Fruit fly (Drosophila melanogaster) whole organism, embryonic: Measurements from ENCODE around the gene CG31495.
A peak's percentile ranks its signal among the peaks of the same experiment; 100 is the strongest.

Experiments used
- ATbp ChIP-seq: fragments of 200-800 bp; sonication (Bioruptor generic); optimal IDR thresholded peaks from 2 replicates; lab custom pipeline; 2017; ENCODE audit warnings: missing biosample characterization, mild to moderate bottlenecking, missing genetic modification characterization, missing genetic modification reagents
- Antp ChIP-seq: fragments of 200-800 bp; sonication (Bioruptor generic); optimal IDR thresholded peaks from 3 replicates; lab custom pipeline; 2016; ENCODE audit warnings: missing biosample characterization, missing genetic modification characterization
- CG12769 ChIP-seq: fragments of 200-800 bp; sonication (Bioruptor generic); optimal IDR thresholded peaks from 2 replicates; lab custom pipeline; 2019; ENCODE audit warnings: missing biosample characterization, mild to moderate bottlenecking, missing genetic modification characterization, moderate library complexity
- CG15514 ChIP-seq: fragments of 200-800 bp; sonication (Bioruptor generic); optimal IDR thresholded peaks from 3 replicates; lab custom pipeline; 2017; ENCODE audit warnings: missing biosample characterization, missing genetic modification characterization, mild to moderate bottlenecking, moderate library complexity, missing genetic modification reagents
- CG32767 ChIP-seq: fragments of 200-800 bp; sonication (Bioruptor generic); IDR thresholded peaks from 2 replicates; pipeline ENCODE4 v1.3.6; 2022; ENCODE audit warnings: missing biosample characterization, missing genetic modification characterization
- CG3281 ChIP-seq: fragments of 200-800 bp; sonication (Bioruptor generic); optimal IDR thresholded peaks from 3 replicates; lab custom pipeline; 2017; ENCODE audit warnings: missing biosample characterization, mild to moderate bottlenecking, missing genetic modification characterization
- CG33557 ChIP-seq: fragments of 200-800 bp; sonication (Bioruptor generic); optimal IDR thresholded peaks from 2 replicates; lab custom pipeline; 2019; ENCODE audit warnings: missing biosample characterization, mild to moderate bottlenecking, missing genetic modification characterization, moderate library complexity
- CG34224 ChIP-seq: fragments of 200-800 bp; sonication (Bioruptor generic); IDR thresholded peaks from 3 replicates; pipeline ENCODE4 v1.3.6; 2022; ENCODE audit warnings: missing biosample characterization, missing genetic modification characterization; ENCODE audit not compliant: partially characterized antibody
- CG4617 ChIP-seq: fragments of 200-800 bp; sonication (Bioruptor generic); optimal IDR thresholded peaks from 3 replicates; lab custom pipeline; 2016; ENCODE audit warnings: missing biosample characterization, missing genetic modification characterization, borderline replicate concordance
- CG8281 ChIP-seq: fragments of 200-800 bp; sonication (Bioruptor generic); optimal IDR thresholded peaks from 2 replicates; lab custom pipeline; 2018; ENCODE audit warnings: missing biosample characterization, mild to moderate bottlenecking, missing genetic modification characterization, moderate library complexity
- CG8765 ChIP-seq: fragments of 200-800 bp; sonication (Bioruptor generic); IDR thresholded peaks from 2 replicates; pipeline ENCODE4 v1.3.6; 2022; ENCODE audit warnings: missing biosample characterization, missing genetic modification characterization
- CG8944 ChIP-seq: fragments of 200-800 bp; sonication (Bioruptor generic); optimal IDR thresholded peaks from 3 replicates; lab custom pipeline; 2016; ENCODE audit warnings: missing biosample characterization, missing genetic modification characterization
- Camta ChIP-seq: fragments of 200-800 bp; sonication (Bioruptor generic); optimal IDR thresholded peaks from 2 replicates; lab custom pipeline; 2016; ENCODE audit warnings: missing biosample characterization, missing genetic modification characterization
- Dek ChIP-seq: fragments of 200-800 bp; sonication (Bioruptor generic); optimal IDR thresholded peaks from 3 replicates; lab custom pipeline; 2019; ENCODE audit warnings: missing biosample characterization, mild to moderate bottlenecking, missing genetic modification characterization, moderate library complexity
- Drgx ChIP-seq: fragments of 200-800 bp; sonication (Bioruptor generic); IDR thresholded peaks from 2 replicates; pipeline ENCODE4 v1.3.6; 2022; ENCODE audit warnings: missing biosample characterization, missing genetic modification characterization
- ERR ChIP-seq: fragments of 200-800 bp; sonication (Bioruptor generic); optimal IDR thresholded peaks from 2 replicates; lab custom pipeline; 2016; ENCODE audit warnings: missing biosample characterization, missing genetic modification characterization
- Ets65A ChIP-seq: fragments of 200-800 bp; sonication (Bioruptor generic); peaks from one replicate; lab custom pipeline; 2016; ENCODE audit warnings: missing biosample characterization, missing genetic modification characterization
- Hr39 ChIP-seq: fragments of >200 bp; optimal IDR thresholded peaks from 2 replicates; lab custom pipeline; 2017
- Lim3 ChIP-seq: fragments of 200-800 bp; sonication (Bioruptor generic); IDR thresholded peaks from 2 replicates; pipeline ENCODE4 v1.3.6; 2022; ENCODE audit warnings: missing biosample characterization, missing genetic modification characterization
- MTF-1 ChIP-seq: fragments of 200-800 bp; sonication (Bioruptor generic); optimal IDR thresholded peaks from 2 replicates; lab custom pipeline; 2018; ENCODE audit warnings: missing biosample characterization, mild to moderate bottlenecking, missing genetic modification characterization, borderline replicate concordance
- Mes4 ChIP-seq: fragments of 200-800 bp; sonication (Bioruptor generic); optimal IDR thresholded peaks from 2 replicates; lab custom pipeline; 2016; ENCODE audit warnings: missing biosample characterization, missing genetic modification characterization
- Rfx ChIP-seq: fragments of 200-800 bp; sonication (Bioruptor generic); IDR thresholded peaks from 2 replicates; pipeline ENCODE4 v1.3.6; 2022; ENCODE audit warnings: missing biosample characterization, missing genetic modification characterization
- Scr ChIP-seq: fragments of 200-800 bp; sonication (Bioruptor generic); IDR thresholded peaks from 2 replicates; pipeline ENCODE4 v1.3.6; 2022; ENCODE audit warnings: missing biosample characterization, missing genetic modification characterization; ENCODE audit not compliant: partially characterized antibody
- YL-1 ChIP-seq: fragments of 200-800 bp; sonication (Bioruptor generic); optimal IDR thresholded peaks from 3 replicates; lab custom pipeline; 2017; ENCODE audit warnings: missing biosample characterization, mild to moderate bottlenecking, missing genetic modification characterization
- bbx ChIP-seq: fragments of 200-800 bp; sonication (Bioruptor generic); IDR thresholded peaks from 2 replicates; pipeline ENCODE4 v1.3.6; 2022; ENCODE audit warnings: missing biosample characterization, missing genetic modification characterization; ENCODE audit not compliant: partially characterized antibody
- bcd ChIP-seq: fragments of 200-800 bp; sonication (Bioruptor generic); optimal IDR thresholded peaks from 2 replicates; lab custom pipeline; 2017; ENCODE audit warnings: missing biosample characterization, mild to moderate bottlenecking, missing genetic modification characterization
- bigmax ChIP-seq: fragments of 200-800 bp; sonication (Bioruptor generic); optimal IDR thresholded peaks from 2 replicates; lab custom pipeline; 2018; ENCODE audit warnings: missing biosample characterization, mild to moderate bottlenecking, missing genetic modification characterization
- bsh ChIP-seq, 2 experiments: fragments of 200-800 bp; sonication (Bioruptor generic); optimal IDR thresholded peaks; 2 replicates each; lab custom pipeline; 2017 to 2018; ENCODE audit warnings: mild to moderate bottlenecking in 2 of 2, missing biosample characterization in 2 of 2, missing genetic modification characterization in 2 of 2, moderate library complexity in 1 of 2
- cg ChIP-seq: fragments of 200-800 bp; sonication (Bioruptor generic); optimal IDR thresholded peaks from 3 replicates; lab custom pipeline; 2019; ENCODE audit warnings: missing biosample characterization, mild to moderate bottlenecking, missing genetic modification characterization, moderate library complexity
- corto ChIP-seq: fragments of 200-800 bp; sonication (Bioruptor generic); optimal IDR thresholded peaks from 2 replicates; lab custom pipeline; 2016; ENCODE audit warnings: missing biosample characterization, mild to moderate bottlenecking, missing genetic modification characterization, moderate library complexity
- fu2 ChIP-seq: fragments of 200-800 bp; sonication (Bioruptor generic); optimal IDR thresholded peaks from 2 replicates; lab custom pipeline; 2016; ENCODE audit warnings: missing biosample characterization, missing genetic modification characterization
- jigr1 ChIP-seq: fragments of 200-800 bp; sonication (Bioruptor generic); IDR thresholded peaks from 3 replicates; pipeline ENCODE4 v1.3.6; 2022; ENCODE audit warnings: missing biosample characterization, missing genetic modification characterization
- kah ChIP-seq: fragments of 200-800 bp; sonication (Bioruptor generic); optimal IDR thresholded peaks from 2 replicates; lab custom pipeline; 2018; ENCODE audit warnings: missing biosample characterization, mild to moderate bottlenecking, missing genetic modification characterization
- lbe ChIP-seq: fragments of 200-800 bp; sonication (Bioruptor generic); optimal IDR thresholded peaks from 2 replicates; lab custom pipeline; 2016; ENCODE audit warnings: missing biosample characterization, mild to moderate bottlenecking, missing genetic modification characterization
- luna ChIP-seq: fragments of 200-800 bp; sonication (Bioruptor generic); optimal IDR thresholded peaks from 2 replicates; lab custom pipeline; 2016; ENCODE audit warnings: missing biosample characterization, missing genetic modification characterization
- nom ChIP-seq: fragments of 200-800 bp; sonication (Bioruptor generic); optimal IDR thresholded peaks from 2 replicates; lab custom pipeline; 2017; ENCODE audit warnings: missing biosample characterization, missing genetic modification characterization, mild to moderate bottlenecking, moderate library complexity, missing genetic modification reagents
- org-1 ChIP-seq: fragments of 200-800 bp; sonication (Bioruptor generic); optimal IDR thresholded peaks from 2 replicates; lab custom pipeline; 2017; ENCODE audit warnings: missing biosample characterization, missing genetic modification characterization
- peb ChIP-seq: fragments of 200-800 bp; sonication (Bioruptor generic); IDR thresholded peaks from 2 replicates; pipeline ENCODE4 v1.3.6; 2022; ENCODE audit warnings: missing biosample characterization, missing genetic modification characterization
- rib ChIP-seq: fragments of 200-800 bp; sonication (Bioruptor generic); IDR thresholded peaks from 2 replicates; pipeline ENCODE4 v1.3.6; 2022; ENCODE audit warnings: missing biosample characterization, missing genetic modification characterization
- ro ChIP-seq: fragments of 200-800 bp; sonication (Bioruptor generic); IDR thresholded peaks from 2 replicates; pipeline ENCODE4 v1.3.6; 2022; ENCODE audit warnings: missing biosample characterization, missing genetic modification characterization
- row ChIP-seq: fragments of 200-800 bp; sonication (Bioruptor generic); IDR thresholded peaks from 3 replicates; pipeline ENCODE4 v1.3.6; 2022; ENCODE audit warnings: missing biosample characterization, missing genetic modification characterization
- sc ChIP-seq, 3 experiments: fragments of >200 bp in 2 of 3; fragments of 200-800 bp in 1 of 3; sonication (Bioruptor generic) in 1 of 3; optimal IDR thresholded peaks; 2 replicates in 2 of 3; 3 replicates in 1 of 3; lab custom pipeline; 2017; ENCODE audit warnings: mild to moderate bottlenecking in 1 of 3, missing biosample characterization in 1 of 3, missing genetic modification characterization in 1 of 3, missing genetic modification reagents in 1 of 3
- sr ChIP-seq: fragments of 200-800 bp; sonication (Bioruptor generic); IDR thresholded peaks from 3 replicates; pipeline ENCODE4 v1.3.6; 2022; ENCODE audit warnings: missing biosample characterization, missing genetic modification characterization

CG31495 gene

dm6 chr3R:13855354-13855753 is 15.6 kb upstream of the CG31495 start, which contains the start of gene CG14362:
CG14362 (minus strand) TSS chr3R:13855454.
- TF ChIP-seq Hr39 = no peak
- TF ChIP-seq Lim3 (GFP tag; lab: Robert Waterston, UW) = no peak
- no peak for TF ChIP-seq CG34224
- TF ChIP-seq rib = no peak
- no peak for TF ChIP-seq CG15514
- no peak for TF ChIP-seq fu2 (GFP tag; lab: Kevin White, UChicago)
- TF ChIP-seq sr (GFP tag; lab: Robert Waterston, UW) = no peak
- no peak for TF ChIP-seq bbx
- no peak for TF ChIP-seq cg
- TF ChIP-seq Mes4 (GFP tag; lab: Kevin White, UChicago) = no peak
- TF ChIP-seq row = no peak

dm6 chr3R:13850992-13851391 is 11.3 kb upstream of the CG31495 start:
- TF ChIP-seq ro (GFP tag; lab: Robert Waterston, UW) (no peak), Scr (no peak), Camta (GFP tag; lab: Kevin White, UChicago) (no peak), CG8765 (GFP tag; lab: Robert Waterston, UW) (no peak), Dek (tag; lab: Kevin White, UChicago) (no peak), YL-1 (GFP tag; lab: Kevin White, UChicago) (no peak), Antp (GFP tag; lab: Kevin White, UChicago) (no peak), org-1 (GFP tag; lab: Kevin White, UChicago) (no peak), Ets65A (no peak), ATbp (GFP tag; lab: Kevin White, UChicago) (no peak), sc (optimal IDR thresholded peaks at IDR 0.05; lab: Kevin White, UChicago) (no peak), sc (GFP tag; optimal IDR thresholded peaks at IDR 0.05; lab: Kevin White, UChicago) (no peak), CG4617 (GFP tag; lab: Kevin White, UChicago) (no peak), Rfx (no peak), CG12769 (tag; lab: Kevin White, UChicago) (no peak)

- TF ChIP-seq lbe (GFP tag; lab: Kevin White, UChicago) (peak; percentile 77), nom (GFP tag; lab: Kevin White, UChicago) (peak; percentile 31), corto (GFP tag; lab: Kevin White, UChicago) (peak; percentile 33), ERR (GFP tag; lab: Kevin White, UChicago) (no peak), luna (no peak), Ets65A (peak; percentile 21)
- TF ChIP-seq, all 482 proteins: peak for 4
Measured at dm6 chr3R:13849327-13849726, 9.6 kb upstream of the CG31495 start.

DNA sequence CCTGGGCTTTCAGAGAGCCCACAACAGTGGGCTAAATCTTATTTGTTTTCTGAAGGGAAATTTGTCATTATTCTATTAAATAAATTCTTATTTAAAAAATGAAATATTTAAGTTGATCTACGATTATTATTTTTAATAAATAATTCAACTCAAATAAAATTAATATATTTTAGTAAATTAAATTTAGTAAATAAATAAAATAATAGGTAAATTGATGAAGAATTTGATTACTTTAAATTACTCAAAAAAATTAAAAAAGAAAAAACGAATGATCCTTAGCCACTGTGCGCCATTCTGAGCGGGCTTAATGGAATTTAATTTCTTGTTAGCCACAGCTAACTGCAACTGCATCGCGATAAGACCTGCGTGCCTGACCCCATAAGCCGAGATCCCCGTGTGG is 8.5 kb upstream of the CG31495 start:
- TF ChIP-seq bsh (GFP tag; optimal IDR thresholded peaks at IDR 0.05; lab: Kevin White, UChicago) (peak in 1 of 2 experiments; percentile 9), CG33557 (GFP tag; lab: Kevin White, UChicago) (no peak), bigmax (GFP tag; lab: Kevin White, UChicago) (no peak)

DNA sequence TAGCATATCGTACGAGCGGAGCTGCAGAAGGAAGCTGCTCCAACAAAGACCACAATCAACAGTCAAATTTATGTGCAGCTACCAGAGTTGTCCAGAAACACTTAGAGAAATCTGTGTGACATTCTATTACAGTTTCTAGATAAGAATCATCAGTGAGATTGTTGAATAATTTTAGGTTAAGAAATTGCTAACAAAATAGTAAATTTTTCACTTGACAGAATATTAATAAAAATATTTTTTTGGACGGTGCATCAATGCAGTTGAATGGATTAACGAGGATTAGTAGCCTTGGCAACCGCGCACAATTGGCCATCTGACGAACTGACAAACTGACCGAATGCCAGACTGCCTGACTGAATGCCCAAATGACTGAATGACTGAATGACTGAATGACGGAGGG is 7.6 kb upstream of the CG31495 start:
- TF ChIP-seq CG8944 (no peak), CG8281 (tag; lab: Kevin White, UChicago) (peak; percentile 75), jigr1 (no peak), Drgx (GFP tag; lab: Robert Waterston, UW) (peak; percentile 19; the same call in 1 of the 2 replicates), MTF-1 (GFP tag; lab: Kevin White, UChicago) (no peak), CG3281 (GFP tag; lab: Kevin White, UChicago) (no peak), kah (GFP tag; lab: Kevin White, UChicago) (no peak), CG32767 (GFP tag; lab: Robert Waterston, UW) (no peak), peb (GFP tag; lab: Robert Waterston, UW) (no peak), bcd (GFP tag; lab: Kevin White, UChicago) (no peak)
